Worm (Caenorhabditis elegans) whole organism, midembryonic: ENCODE measurements around the gene pyp-1.

Experiments used
- T22C8.4 ChIP-seq: fragments of 200-800 bp; sonication (Bioruptor generic); IDR thresholded peaks from 2 replicates; pipeline ENCODE4 v1.3.6; 2022; ENCODE audit warnings: missing genetic modification characterization, missing compliant biosample characterization
- cog-1 ChIP-seq: sonication (generic microtip); optimal IDR thresholded peaks from 2 replicates; lab custom pipeline; 2016; ENCODE audit warnings: missing genetic modification characterization, missing compliant biosample characterization
- flt-1 ChIP-seq: fragments of 200-800 bp; sonication (Bioruptor generic); IDR thresholded peaks from 2 replicates; pipeline ENCODE4 v1.3.6; 2022; ENCODE audit warnings: missing genetic modification characterization, missing compliant biosample characterization
- klf-2 ChIP-seq: fragments of 200-800 bp; sonication (Bioruptor generic); conservative IDR thresholded peaks from 2 replicates; pipeline ENCODE4 v1.3.6; 2022; ENCODE audit warnings: missing genetic modification reagents, missing genetic modification characterization, missing compliant biosample characterization
- med-1 ChIP-seq: sonication (generic microtip); optimal IDR thresholded peaks from 2 replicates; lab custom pipeline; 2017; ENCODE audit warnings: missing genetic modification characterization, mild to moderate bottlenecking, missing compliant biosample characterization, antibody characterized with exemption, missing genetic modification reagents; ENCODE audit not compliant: insufficient read depth
- ref-1 ChIP-seq: fragments of 200-800 bp; sonication (Bioruptor generic); conservative IDR thresholded peaks from 2 replicates; pipeline ENCODE4 v1.3.6; 2022; ENCODE audit warnings: missing genetic modification reagents, missing genetic modification characterization, missing compliant biosample characterization
- tab-1 ChIP-seq: fragments of 200-800 bp; sonication (Bioruptor generic); IDR thresholded peaks from 2 replicates; pipeline ENCODE4 v1.3.6; 2022; ENCODE audit warnings: missing genetic modification characterization, missing compliant biosample characterization
- ztf-23 ChIP-seq: fragments of 200-800 bp; sonication (Bioruptor generic); IDR thresholded peaks from 2 replicates; pipeline ENCODE4 v1.3.6; 2022; ENCODE audit warnings: missing genetic modification reagents, missing genetic modification characterization, missing compliant biosample characterization
- ztf-29 ChIP-seq: fragments of 200-800 bp; sonication (Bioruptor generic); IDR thresholded peaks from 2 replicates; pipeline ENCODE4 v1.3.6; 2022; ENCODE audit warnings: missing genetic modification reagents, missing genetic modification characterization, missing compliant biosample characterization

Gene pyp-1

ce11 chrIV:10026129-10026528, 27.4 kb upstream of the pyp-1 start:
- TF ChIP-seq ztf-29 (GFP tag; lab: Robert Waterston, UW) (no peak), tab-1 (GFP tag; lab: Robert Waterston, UW) (no peak), T22C8.4 (GFP tag; lab: Robert Waterston, UW) (no peak), cog-1 (tag; lab: Kevin White, UChicago) (no peak), med-1 (GFP tag; lab: Kevin White, UChicago) (no peak), klf-2 (no peak), flt-1 (no peak), ref-1 (GFP tag; lab: Robert Waterston, UW) (no peak), ztf-23 (GFP tag; lab: Robert Waterston, UW) (no peak)

ce11 chrIV:10022991-10023390, 24.3 kb upstream of the pyp-1 start, which contains the start of gene F44D12.8:
Gene F44D12.8 (plus strand): TSS chrIV:10023291.
- TF ChIP-seq tab-1 (GFP tag; lab: Robert Waterston, UW) (no peak), cog-1 (tag; lab: Kevin White, UChicago) (no peak), klf-2 (no peak)

- TF ChIP-seq T22C8.4 (GFP tag; lab: Robert Waterston, UW): no peak
- no peak for TF ChIP-seq ztf-29 (GFP tag; lab: Robert Waterston, UW)
- TF ChIP-seq ref-1 (GFP tag; lab: Robert Waterston, UW): no peak
- TF ChIP-seq klf-2: no peak
- no peak for TF ChIP-seq med-1 (GFP tag; lab: Kevin White, UChicago)
- no peak for TF ChIP-seq ztf-23 (GFP tag; lab: Robert Waterston, UW)
- no peak for TF ChIP-seq cog-1 (tag; lab: Kevin White, UChicago)
- no peak for TF ChIP-seq tab-1 (GFP tag; lab: Robert Waterston, UW)
- no peak for TF ChIP-seq flt-1
Measured at ce11 chrIV:10021283-10021682, 22.6 kb upstream of the pyp-1 start, which contains the start of gene F44D12.19. Gene F44D12.19 (plus strand): TSS chrIV:10021583.

- no peak for TF ChIP-seq klf-2
- no peak for TF ChIP-seq ref-1 (GFP tag; lab: Robert Waterston, UW)
- no peak for TF ChIP-seq cog-1 (tag; lab: Kevin White, UChicago)
- TF ChIP-seq ztf-23 (GFP tag; lab: Robert Waterston, UW): no peak
- TF ChIP-seq med-1 (GFP tag; lab: Kevin White, UChicago): no peak
- no peak for TF ChIP-seq T22C8.4 (GFP tag; lab: Robert Waterston, UW)
- TF ChIP-seq tab-1 (GFP tag; lab: Robert Waterston, UW): no peak
- no peak for TF ChIP-seq ztf-29 (GFP tag; lab: Robert Waterston, UW)
- no peak for TF ChIP-seq flt-1
Measured at ce11 chrIV:10017633-10018032, 18.9 kb upstream of the pyp-1 start, which contains the start of gene F44D12.2. Gene F44D12.2 (minus strand): TSS chrIV:10017733.

ce11 chrIV:10016977-10017376, 18.3 kb upstream of the pyp-1 start, which contains the start of gene ent-7:
Gene ent-7 (plus strand): TSS chrIV:10017277.
- TF ChIP-seq cog-1 (tag; lab: Kevin White, UChicago) (no peak), tab-1 (GFP tag; lab: Robert Waterston, UW) (no peak), med-1 (GFP tag; lab: Kevin White, UChicago) (no peak), ztf-29 (GFP tag; lab: Robert Waterston, UW) (no peak), T22C8.4 (GFP tag; lab: Robert Waterston, UW) (no peak), klf-2 (no peak), ztf-23 (GFP tag; lab: Robert Waterston, UW) (no peak), flt-1 (no peak), ref-1 (GFP tag; lab: Robert Waterston, UW) (no peak)

ce11 chrIV:10009536-10009935, 10.8 kb upstream of the pyp-1 start, which contains the start of gene magu-4:
Gene magu-4 (plus strand): TSS chrIV:10009753.
- TF ChIP-seq tab-1 (GFP tag; lab: Robert Waterston, UW) (no peak), ref-1 (GFP tag; lab: Robert Waterston, UW) (no peak), flt-1 (no peak), klf-2 (no peak), ztf-29 (GFP tag; lab: Robert Waterston, UW) (no peak), ztf-23 (GFP tag; lab: Robert Waterston, UW) (no peak), T22C8.4 (GFP tag; lab: Robert Waterston, UW) (no peak), med-1 (GFP tag; lab: Kevin White, UChicago) (no peak), cog-1 (tag; lab: Kevin White, UChicago) (no peak)

ce11 chrIV:10007758-10008157, 9.0 kb upstream of the pyp-1 start:
- TF ChIP-seq ztf-23 (GFP tag; lab: Robert Waterston, UW) (no peak), tab-1 (GFP tag; lab: Robert Waterston, UW) (no peak), klf-2 (no peak)

ce11 chrIV:10006792-10007191, 8.1 kb upstream of the pyp-1 start, which contains the start of gene C47E12.13:
Gene C47E12.13 (minus strand): TSS chrIV:10006892.
- TF ChIP-seq med-1 (GFP tag; lab: Kevin White, UChicago) (no peak), flt-1 (no peak), klf-2 (no peak), ztf-29 (GFP tag; lab: Robert Waterston, UW) (no peak), ztf-23 (GFP tag; lab: Robert Waterston, UW) (no peak), T22C8.4 (GFP tag; lab: Robert Waterston, UW) (no peak), tab-1 (GFP tag; lab: Robert Waterston, UW) (no peak), cog-1 (tag; lab: Kevin White, UChicago) (no peak), ref-1 (GFP tag; lab: Robert Waterston, UW) (no peak)

ce11 chrIV:10003372-10003771, 4.6 kb upstream of the pyp-1 start, which contains the start of the genes C47E12.2 and sars-1:
Gene C47E12.2 (minus strand): TSS chrIV:10003502.
Gene sars-1 (plus strand): TSS chrIV:10003726.
- TF ChIP-seq ztf-23 (GFP tag; lab: Robert Waterston, UW) (no peak), ztf-29 (GFP tag; lab: Robert Waterston, UW) (no peak), klf-2 (no peak), flt-1 (no peak), cog-1 (tag; lab: Kevin White, UChicago) (no peak), ref-1 (GFP tag; lab: Robert Waterston, UW) (no peak), T22C8.4 (GFP tag; lab: Robert Waterston, UW) (no peak), med-1 (GFP tag; lab: Kevin White, UChicago) (no peak), tab-1 (GFP tag; lab: Robert Waterston, UW) (no peak)
